Fruit fly (Drosophila melanogaster) whole organism, pupa: ENCODE data around the gene CG31055.

ENCODE experiments used
- CG10348 ChIP-seq: fragments of 200-800 bp; sonication (Bioruptor generic); IDR thresholded peaks from 2 replicates; pipeline ENCODE4 v1.3.6; 2022; ENCODE audit warnings: missing biosample characterization, missing genetic modification characterization
- CG12605 ChIP-seq: fragments of 200-800 bp; sonication (Bioruptor generic); IDR thresholded peaks from 2 replicates; pipeline ENCODE4 v1.3.6; 2022; ENCODE audit warnings: missing biosample characterization, missing genetic modification characterization
- CG13204 ChIP-seq: fragments of 200-800 bp; sonication (Bioruptor generic); optimal IDR thresholded peaks from 2 replicates; lab custom pipeline; 2018; ENCODE audit warnings: missing biosample characterization, mild to moderate bottlenecking, missing genetic modification characterization, moderate library complexity
- CG14655 ChIP-seq: fragments of 200-800 bp; sonication (Bioruptor generic); optimal IDR thresholded peaks from 3 replicates; lab custom pipeline; 2017; ENCODE audit warnings: mild to moderate bottlenecking, missing biosample characterization, missing genetic modification reagents, missing genetic modification characterization
- CG15710 ChIP-seq: fragments of 200-800 bp; sonication (Bioruptor generic); optimal IDR thresholded peaks from 2 replicates; lab custom pipeline; 2018; ENCODE audit warnings: missing biosample characterization, mild to moderate bottlenecking, missing genetic modification characterization, moderate library complexity
- CG17806 ChIP-seq: fragments of 200-800 bp; sonication (Bioruptor generic); optimal IDR thresholded peaks from 2 replicates; lab custom pipeline; 2018; ENCODE audit warnings: missing biosample characterization, mild to moderate bottlenecking, missing genetic modification characterization, moderate library complexity
- CG32121 ChIP-seq: fragments of 200-800 bp; sonication (Bioruptor generic); IDR thresholded peaks from 2 replicates; pipeline ENCODE4 v1.3.6; 2022; ENCODE audit warnings: missing biosample characterization, missing genetic modification characterization
- CG34367 ChIP-seq: fragments of 200-800 bp; sonication (Bioruptor generic); optimal IDR thresholded peaks from 2 replicates; lab custom pipeline; 2018; ENCODE audit warnings: missing biosample characterization, mild to moderate bottlenecking, missing genetic modification characterization
- CG4496 ChIP-seq: fragments of 200-800 bp; sonication (Bioruptor generic); IDR thresholded peaks from 3 replicates; pipeline ENCODE4 v1.3.6; 2022; ENCODE audit warnings: missing biosample characterization, missing genetic modification characterization
- CG8159 ChIP-seq: fragments of 200-800 bp; sonication (Bioruptor generic); optimal IDR thresholded peaks from 3 replicates; lab custom pipeline; 2018; ENCODE audit warnings: missing biosample characterization, mild to moderate bottlenecking, missing genetic modification characterization, moderate library complexity
- CG8301 ChIP-seq: fragments of 200-800 bp; sonication (Bioruptor generic); optimal IDR thresholded peaks from 2 replicates; lab custom pipeline; 2018; ENCODE audit warnings: missing biosample characterization, mild to moderate bottlenecking, missing genetic modification characterization
- CG9948 ChIP-seq: fragments of 200-800 bp; sonication (Bioruptor generic); optimal IDR thresholded peaks from 2 replicates; lab custom pipeline; 2018; ENCODE audit warnings: missing biosample characterization, mild to moderate bottlenecking, missing genetic modification characterization, moderate library complexity
- D1 ChIP-seq: fragments of 200-800 bp; sonication (Bioruptor generic); optimal IDR thresholded peaks from 2 replicates; lab custom pipeline; 2018; ENCODE audit warnings: missing biosample characterization, mild to moderate bottlenecking, missing genetic modification characterization, moderate library complexity
- EcR ChIP-seq: fragments of 200-800 bp; sonication (Bioruptor generic); optimal IDR thresholded peaks from 3 replicates; lab custom pipeline; 2019; ENCODE audit warnings: missing biosample characterization, missing genetic modification characterization, mild to moderate bottlenecking, moderate library complexity, missing genetic modification reagents
- Ets98B ChIP-seq: fragments of 200-800 bp; sonication (Bioruptor generic); IDR thresholded peaks from 2 replicates; pipeline ENCODE4 v1.3.6; 2022; ENCODE audit warnings: missing biosample characterization, missing genetic modification characterization
- Pif1A ChIP-seq: fragments of 200-800 bp; sonication (Bioruptor generic); optimal IDR thresholded peaks from 3 replicates; lab custom pipeline; 2016; ENCODE audit warnings: missing biosample characterization, missing genetic modification characterization
- Pif1B ChIP-seq: fragments of 200-800 bp; sonication (Bioruptor generic); optimal IDR thresholded peaks from 3 replicates; lab custom pipeline; 2016; ENCODE audit warnings: missing biosample characterization, missing genetic modification characterization
- Snoo ChIP-seq: fragments of 200-800 bp; sonication (Bioruptor generic); optimal IDR thresholded peaks from 3 replicates; lab custom pipeline; 2017; ENCODE audit warnings: missing biosample characterization, mild to moderate bottlenecking, missing genetic modification characterization, inconsistent platforms
- fd96Ca ChIP-seq: fragments of 200-800 bp; sonication (Bioruptor generic); IDR thresholded peaks from 3 replicates; pipeline ENCODE4 v1.3.6; 2022; ENCODE audit warnings: missing biosample characterization, missing genetic modification characterization
- gl ChIP-seq: fragments of 200-800 bp; sonication (Bioruptor generic); optimal IDR thresholded peaks from 2 replicates; lab custom pipeline; 2018; ENCODE audit warnings: missing biosample characterization, mild to moderate bottlenecking, missing genetic modification characterization
- rn ChIP-seq: fragments of 200-800 bp; sonication (Bioruptor generic); IDR thresholded peaks from 2 replicates; pipeline ENCODE4 v1.3.6; 2022; ENCODE audit warnings: missing biosample characterization, missing genetic modification characterization

CG31055 gene

dm6 chr3R:27661971-27662489, 25.9 kb downstream of the CG31055 start, which contains the start of gene unc80:
unc80 (plus strand) TSS chr3R:27662439.
- TF ChIP-seq fd96Ca (GFP tag; lab: Robert Waterston, UW) (no peak), CG8159 (tag; lab: Kevin White, UChicago) (no peak), CG9948 (no peak), D1 (tag; lab: Kevin White, UChicago) (no peak), rn (GFP tag; lab: Robert Waterston, UW) (no peak), CG17806 (tag; lab: Kevin White, UChicago) (no peak), CG13204 (GFP tag; lab: Kevin White, UChicago) (no peak), CG14655 (GFP tag; lab: Kevin White, UChicago) (no peak)

dm6 chr3R:27661389-27661788, 26.5 kb downstream of the CG31055 start:
- TF ChIP-seq Ets98B (GFP tag; lab: Robert Waterston, UW) (no peak), CG12605 (peak; percentile 87)

dm6 chr3R:27660127-27660579, 27.8 kb downstream of the CG31055 start, which contains the start of gene Mlc1:
Mlc1 (minus strand) TSS chr3R:27660177.
- TF ChIP-seq CG15710 (tag; lab: Kevin White, UChicago) (no peak), gl (no peak), CG9948 (no peak), CG4496 (GFP tag; lab: Robert Waterston, UW) (no peak), fd96Ca (GFP tag; lab: Robert Waterston, UW) (no peak), Ets98B (GFP tag; lab: Robert Waterston, UW) (no peak), CG13204 (GFP tag; lab: Kevin White, UChicago) (no peak)

dm6 chr3R:27656686-27657535, 31.0 kb downstream of the CG31055 start, which contains the start of gene tau:
tau (minus strand) TSS chr3R:27656996.
- TF ChIP-seq rn (GFP tag; lab: Robert Waterston, UW), result no peak
- TF ChIP-seq CG32121 (GFP tag; lab: Robert Waterston, UW), result peak; percentile 20; the same call in 1 of the 2 replicates

- TF ChIP-seq Pif1B (no peak), CG10348 (GFP tag; lab: Robert Waterston, UW) (no peak), rn (GFP tag; lab: Robert Waterston, UW) (no peak), EcR (GFP tag; lab: Kevin White, UChicago) (no peak), CG32121 (GFP tag; lab: Robert Waterston, UW) (peak; percentile 59), CG17806 (tag; lab: Kevin White, UChicago) (no peak), CG4496 (GFP tag; lab: Robert Waterston, UW) (peak; percentile 60), Ets98B (GFP tag; lab: Robert Waterston, UW) (no peak; the same call in 1 of the 2 replicates), CG15710 (tag; lab: Kevin White, UChicago) (no peak), CG34367 (tag; lab: Kevin White, UChicago) (peak; percentile 5), gl (no peak), Pif1A (GFP tag; lab: Kevin White, UChicago) (no peak), CG8301 (peak; percentile 47), CG13204 (GFP tag; lab: Kevin White, UChicago) (no peak), CG8159 (tag; lab: Kevin White, UChicago) (peak; percentile 29), D1 (tag; lab: Kevin White, UChicago) (no peak), fd96Ca (GFP tag; lab: Robert Waterston, UW) (peak; percentile 46; the same call in 1 of the 3 replicates), CG9948 (peak; percentile 36), Snoo (tag; lab: Kevin White, UChicago) (no peak), CG12605 (no peak), CG14655 (GFP tag; lab: Kevin White, UChicago) (peak; percentile 53)
Observed at dm6 chr3R:27655109-27655508, 32.8 kb downstream of the CG31055 start.

DNA sequence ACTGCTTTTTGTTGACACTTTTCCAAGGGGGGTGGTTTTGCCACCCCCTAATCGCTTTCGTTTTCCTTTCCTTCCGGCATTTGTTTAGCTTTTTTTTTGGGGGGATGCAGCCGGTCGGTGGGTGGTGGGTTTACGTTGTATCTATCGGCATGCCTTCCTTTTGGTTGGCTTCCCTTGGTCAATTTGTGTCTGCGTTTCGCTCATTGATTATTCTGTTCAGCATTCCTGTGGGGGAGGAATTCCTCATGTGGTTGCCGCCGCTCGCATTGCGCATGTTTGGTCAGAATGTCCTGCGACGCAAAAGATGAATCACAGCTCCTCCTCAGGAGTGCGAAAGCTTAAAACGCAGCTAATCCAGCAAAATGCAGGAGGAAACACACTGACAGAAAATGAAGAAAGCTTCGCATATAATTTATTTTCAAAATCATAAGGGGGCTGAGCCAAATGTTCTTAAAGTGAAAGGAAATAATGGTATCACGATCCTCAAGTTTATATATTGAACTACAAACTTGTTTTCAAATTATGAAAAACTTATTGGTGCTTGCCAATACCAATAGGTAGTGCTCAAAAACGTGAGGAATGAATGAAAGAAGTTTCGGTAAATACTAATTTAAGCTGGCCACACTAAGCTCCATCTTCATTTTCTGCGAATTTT, 35.7 kb downstream of the CG31055 start, which contains the start of gene RpS10a:
RpS10a (plus strand) TSS at position 605 of the 655 bp plus-strand sequence.
- TF ChIP-seq EcR (GFP tag; lab: Kevin White, UChicago), result no peak
- TF ChIP-seq, all 21 proteins: peak for 0
